Worm (Caenorhabditis elegans): Measurements from ENCODE around the gene rbmx-2.

Gene rbmx-2

ce11 chrII:6244171-6244570 is 47.4 kb upstream of the rbmx-2 start, which contains the start of gene tat-4:
Gene tat-4 (minus strand): TSS chrII:6244287.
- TF ChIP-seq lsy-27 (tag; optimal IDR thresholded peaks at IDR 0.05; ENCODE audit: borderline replicate concordance, insufficient read depth) (no peak), nhr-80 (tag; optimal IDR thresholded peaks at IDR 0.05) (peak; percentile 73)

ce11 chrII:6241758-6242157 is 45.0 kb upstream of the rbmx-2 start, which contains the start of gene T24H7.8:
Gene T24H7.8 (plus strand): TSS chrII:6242058.
- no peak for TF ChIP-seq ceh-27 (GFP tag; optimal IDR thresholded peaks at IDR 0.05)
- TF ChIP-seq B0336.3 (GFP tag; IDR thresholded peaks at IDR 0.05), result no peak
- TF ChIP-seq tlf-1 (GFP tag; optimal IDR thresholded peaks at IDR 0.05), result no peak
- TF ChIP-seq snpc-1.1 (tag; optimal IDR thresholded peaks at IDR 0.05; ENCODE audit: insufficient read depth), result no peak
- no peak for TF ChIP-seq let-607 (tag; optimal IDR thresholded peaks at IDR 0.05)
- TF ChIP-seq madf-3 (GFP tag; IDR thresholded peaks at IDR 0.05), result no peak
- no peak for TF ChIP-seq B0261.1 (tag; optimal IDR thresholded peaks at IDR 0.05)
- TF ChIP-seq ztf-26 (tag; optimal IDR thresholded peaks at IDR 0.05), result no peak
- TF ChIP-seq repo-1 (tag; optimal IDR thresholded peaks at IDR 0.05), result no peak
- no peak for TF ChIP-seq rec-8 (tag; optimal IDR thresholded peaks at IDR 0.05)
- TF ChIP-seq athp-1 (tag; optimal IDR thresholded peaks at IDR 0.05), result no peak

ce11 chrII:6236093-6236945 is 39.6 kb upstream of the rbmx-2 start:
- TF ChIP-seq bed-2 (GFP tag; IDR thresholded peaks at IDR 0.05) (no peak), attf-5 (GFP tag; optimal IDR thresholded peaks at IDR 0.05) (peak; percentile 15), B0035.1 (tag; optimal IDR thresholded peaks at IDR 0.05) (no peak), nhr-80 (tag; optimal IDR thresholded peaks at IDR 0.05) (peak; percentile 39), hmg-1.2 (GFP tag; IDR thresholded peaks at IDR 0.05) (peak; percentile 18; the same call in 1 of the 2 replicates), F23B12.7 (tag; optimal IDR thresholded peaks at IDR 0.05; ENCODE audit: insufficient read depth) (peak; percentile 14), atf-7 (tag; optimal IDR thresholded peaks at IDR 0.05) (no peak), ztf-25 (GFP tag; IDR thresholded peaks at IDR 0.05) (no peak), ztf-3 (GFP tag; optimal IDR thresholded peaks at IDR 0.05) (no peak), cebp-1 (GFP tag; IDR thresholded peaks at IDR 0.05) (peak; percentile 71; the same call in 1 of the 2 replicates), cebp-1 (tag; optimal IDR thresholded peaks at IDR 0.05) (peak; percentile 72), snpc-4 (GFP tag; optimal IDR thresholded peaks at IDR 0.05) (no peak), snpc-4 (tag; optimal IDR thresholded peaks at IDR 0.05) (peak in 1 of 4 experiments; percentile 20)

ce11 chrII:6235432-6236092 is 38.8 kb upstream of the rbmx-2 start, which contains the start of gene T24H7.9:
Gene T24H7.9 (minus strand): TSS chrII:6235505.
- TF ChIP-seq nfyb-1 (GFP tag; IDR thresholded peaks at IDR 0.05), result 0 out of 2 replicates have a peak, but pooled peaks have one; percentile 17
- no peak for TF ChIP-seq ceh-40 (GFP tag; IDR thresholded peaks at IDR 0.05)
- peak; percentile 32 for TF ChIP-seq F23B12.7 (tag; optimal IDR thresholded peaks at IDR 0.05; ENCODE audit: insufficient read depth)
- peak; percentile 68 for TF ChIP-seq nhr-80 (tag; optimal IDR thresholded peaks at IDR 0.05)
- TF ChIP-seq madf-6 (GFP tag; IDR thresholded peaks at IDR 0.05), result peak; percentile 89
- 0 out of 2 replicates have a peak, but pooled peaks have one; percentile 29 for TF ChIP-seq B0336.3 (GFP tag; IDR thresholded peaks at IDR 0.05)
- no peak for TF ChIP-seq mxl-1 (tag; optimal IDR thresholded peaks at IDR 0.05)
- TF ChIP-seq cebp-1 (GFP tag; IDR thresholded peaks at IDR 0.05), result no peak
- TF ChIP-seq cebp-1 (tag; optimal IDR thresholded peaks at IDR 0.05), result peak; percentile 29
- peak; percentile 77 for TF ChIP-seq madf-8 (GFP tag; conservative IDR thresholded peaks at IDR 0.05)
- peak; percentile 50; the same call in 1 of the 2 replicates for TF ChIP-seq D2030.7 (GFP tag; IDR thresholded peaks at IDR 0.05)
- no peak for TF ChIP-seq F57A8.1 (GFP tag; optimal IDR thresholded peaks at IDR 0.05)
- TF ChIP-seq ztf-22 (GFP tag; optimal IDR thresholded peaks at IDR 0.05), result no peak
- TF ChIP-seq xnd-1 (tag; optimal IDR thresholded peaks at IDR 0.05), result peak; percentile 58
- no peak for TF ChIP-seq dox-1 (GFP tag; IDR thresholded peaks at IDR 0.05)
- TF ChIP-seq attf-5 (GFP tag; optimal IDR thresholded peaks at IDR 0.05), result peak; percentile 26
- peak; percentile 35 for TF ChIP-seq dpl-1 (GFP tag; optimal IDR thresholded peaks at IDR 0.05)
- no peak for TF ChIP-seq attf-6 (GFP tag; IDR thresholded peaks at IDR 0.05)
- peak; percentile 74 for TF ChIP-seq efl-1 (GFP tag; optimal IDR thresholded peaks at IDR 0.05)
- no peak for TF ChIP-seq C17E4.6 (GFP tag; IDR thresholded peaks at IDR 0.05)
- no peak for TF ChIP-seq bed-2 (GFP tag; IDR thresholded peaks at IDR 0.05)
- TF ChIP-seq dpff-1 (tag; optimal IDR thresholded peaks at IDR 0.05), result no peak
